Fruit fly (Drosophila melanogaster) whole organism, wandering third instar larva: ENCODE results near the gene spel1.

Experiments
- Abd-B ChIP-seq: fragments of >200 bp; optimal IDR thresholded peaks from 2 replicates; lab custom pipeline; 2017; ENCODE audit warnings: missing biosample characterization, missing genetic modification characterization
- CG32264 ChIP-seq: fragments of 200-800 bp; sonication (Bioruptor generic); optimal IDR thresholded peaks from 2 replicates; lab custom pipeline; 2016; ENCODE audit warnings: missing biosample characterization, missing genetic modification characterization
- Dfd ChIP-seq: fragments of >200 bp; optimal IDR thresholded peaks from 2 replicates; lab custom pipeline; 2017; ENCODE audit warnings: missing biosample characterization, missing genetic modification characterization
- Dif ChIP-seq: fragments of 200-275, 200-300 bp; sonication (Bioruptor generic); optimal IDR thresholded peaks from 2 replicates; lab custom pipeline; 2018; ENCODE audit warnings: missing biosample characterization, missing genetic modification characterization; ENCODE audit not compliant: partially characterized antibody
- GATAd ChIP-seq: sonication (Bioruptor generic); optimal IDR thresholded peaks from 2 replicates; lab custom pipeline; 2016; ENCODE audit warnings: missing biosample characterization, missing genetic modification characterization
- Hnf4 ChIP-seq: fragments of 200-800 bp; sonication (Bioruptor generic); optimal IDR thresholded peaks from 2 replicates; lab custom pipeline; 2016; ENCODE audit warnings: missing biosample characterization, mild to moderate bottlenecking, missing genetic modification characterization
- Hr78 ChIP-seq: fragments of >200 bp; optimal IDR thresholded peaks from 2 replicates; lab custom pipeline; 2017; ENCODE audit warnings: missing biosample characterization, missing genetic modification characterization
- Hr83 ChIP-seq: fragments of 200-300 bp; sonication (Bioruptor generic); optimal IDR thresholded peaks from 2 replicates; lab custom pipeline; 2016; ENCODE audit warnings: missing biosample characterization, mild to moderate bottlenecking, missing genetic modification characterization, moderate library complexity; ENCODE audit not compliant: poor library complexity, severe bottlenecking
- Jra ChIP-seq: sonication (Bioruptor generic); optimal IDR thresholded peaks from 2 replicates; lab custom pipeline; 2016; ENCODE audit warnings: missing biosample characterization, missing genetic modification characterization
- Mio ChIP-seq: sonication (Bioruptor generic); optimal IDR thresholded peaks from 2 replicates; lab custom pipeline; 2016; ENCODE audit warnings: missing biosample characterization, missing genetic modification characterization
- Myc ChIP-seq: fragments of >200 bp; optimal IDR thresholded peaks from 2 replicates; lab custom pipeline; 2017
- N ChIP-seq: fragments of >200 bp; optimal IDR thresholded peaks from 2 replicates; lab custom pipeline; 2018; ENCODE audit warnings: missing biosample characterization, missing external identifiers, missing genetic modification characterization
- OdsH ChIP-seq: fragments of 200-800 bp; sonication (Bioruptor generic); optimal IDR thresholded peaks from 2 replicates; lab custom pipeline; 2016; ENCODE audit warnings: missing biosample characterization, mild to moderate bottlenecking, missing genetic modification characterization
- Sp1 ChIP-seq: fragments of 200-800 bp; sonication (Bioruptor generic); optimal IDR thresholded peaks from 3 replicates; lab custom pipeline; 2019; ENCODE audit warnings: missing biosample characterization, mild to moderate bottlenecking, missing genetic modification characterization, moderate library complexity
- br ChIP-seq: fragments of 200-800 bp; sonication (Bioruptor generic); optimal IDR thresholded peaks from 2 replicates; lab custom pipeline; 2016; ENCODE audit warnings: missing biosample characterization, missing genetic modification characterization
- brk ChIP-seq: fragments of 200-800 bp; sonication (Bioruptor generic); optimal IDR thresholded peaks from 2 replicates; lab custom pipeline; 2016; ENCODE audit warnings: missing biosample characterization, mild to moderate bottlenecking, missing genetic modification characterization
- dl ChIP-seq, 2 experiments: fragments of 175-275, 200-275 bp in 1 of 2; fragments of 200-275 bp in 1 of 2; sonication (Bioruptor generic); optimal IDR thresholded peaks; lab custom pipeline; 2018; ENCODE audit warnings: mild to moderate bottlenecking in 2 of 2, missing biosample characterization in 2 of 2, missing genetic modification characterization in 2 of 2, moderate library complexity in 2 of 2; ENCODE audit not compliant: partially characterized antibody in 2 of 2, insufficient read depth in 1 of 2
- dmrt93B ChIP-seq: fragments of 200-800 bp; sonication (Bioruptor generic); optimal IDR thresholded peaks from 2 replicates; lab custom pipeline; 2018; ENCODE audit warnings: missing biosample characterization, mild to moderate bottlenecking, missing genetic modification characterization
- dsf ChIP-seq: sonication (Bioruptor generic); optimal IDR thresholded peaks from 2 replicates; lab custom pipeline; 2016; ENCODE audit warnings: missing biosample characterization, missing genetic modification characterization, borderline replicate concordance
- ey ChIP-seq: fragments of 200-800 bp; sonication (Bioruptor generic); optimal IDR thresholded peaks from 2 replicates; lab custom pipeline; 2016; ENCODE audit warnings: missing biosample characterization, missing genetic modification characterization
- foxo ChIP-seq, 2 experiments: fragments of 200-800 bp; sonication (Bioruptor generic); optimal IDR thresholded peaks; 2 replicates in 1 of 2; 3 replicates in 1 of 2; lab custom pipeline; 2016 to 2017; ENCODE audit warnings: missing biosample characterization in 2 of 2, missing genetic modification characterization in 2 of 2
- fru ChIP-seq: fragments of 200-800 bp; sonication (Bioruptor generic); optimal IDR thresholded peaks from 3 replicates; lab custom pipeline; 2016; ENCODE audit warnings: missing biosample characterization, mild to moderate bottlenecking, missing genetic modification characterization
- h ChIP-seq: fragments of 200-800 bp; sonication (Bioruptor generic); optimal IDR thresholded peaks from 3 replicates; lab custom pipeline; 2016; ENCODE audit warnings: missing biosample characterization, mild to moderate bottlenecking, missing genetic modification characterization
- jim ChIP-seq: fragments of 175-275, 200-325 bp; sonication (Bioruptor generic); optimal IDR thresholded peaks from 2 replicates; lab custom pipeline; 2016; ENCODE audit warnings: missing biosample characterization, mild to moderate bottlenecking, missing genetic modification characterization
- lola ChIP-seq: fragments of >200 bp; optimal IDR thresholded peaks from 2 replicates; lab custom pipeline; 2017; ENCODE audit warnings: missing biosample characterization, missing genetic modification characterization
- pan ChIP-seq: fragments of >200 bp; optimal IDR thresholded peaks from 2 replicates; lab custom pipeline; 2017
- psq ChIP-seq: fragments of 200-800 bp; sonication (Bioruptor generic); optimal IDR thresholded peaks from 3 replicates; lab custom pipeline; 2017; ENCODE audit warnings: missing biosample characterization, mild to moderate bottlenecking, missing genetic modification characterization, moderate library complexity
- sage ChIP-seq: fragments of 200-800 bp; sonication (Bioruptor generic); optimal IDR thresholded peaks from 2 replicates; lab custom pipeline; 2016; ENCODE audit warnings: missing biosample characterization, mild to moderate bottlenecking, missing genetic modification characterization
- tai ChIP-seq: sonication (Bioruptor generic); optimal IDR thresholded peaks from 2 replicates; lab custom pipeline; 2016; ENCODE audit warnings: missing biosample characterization, missing genetic modification characterization
- woc ChIP-seq: sonication (Bioruptor generic); optimal IDR thresholded peaks from 2 replicates; lab custom pipeline; 2016; ENCODE audit warnings: missing biosample characterization, mild to moderate bottlenecking, missing genetic modification characterization

The spel1 gene

dm6 chr2L:14318600-14318999, 43.3 kb upstream of the spel1 start:
- TF ChIP-seq Mio: no peak
- no peak for TF ChIP-seq Myc (lab: Kevin White, UChicago)
- TF ChIP-seq Abd-B: no peak
- no peak for TF ChIP-seq Dfd (GFP tag; lab: Kevin White, UChicago)

DNA sequence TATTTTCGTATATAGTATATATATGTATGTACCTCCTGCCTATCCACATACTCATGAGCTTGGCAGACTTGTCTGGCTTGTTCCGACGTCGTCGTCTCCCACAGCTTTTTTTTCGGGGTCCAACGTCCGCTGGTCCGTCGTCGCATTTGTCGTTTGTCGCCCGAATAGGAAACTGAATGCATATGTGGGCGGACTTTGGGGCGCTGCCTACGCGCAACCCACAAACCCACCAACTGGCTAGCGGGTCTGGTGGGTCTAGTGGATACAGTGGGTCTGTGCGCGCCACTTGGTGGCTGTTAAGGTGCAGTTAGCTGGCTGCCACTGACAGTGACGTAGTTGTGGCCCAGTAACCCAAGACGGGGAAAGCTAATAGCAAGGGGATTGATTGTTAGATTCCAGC, 42.9 kb upstream of the spel1 start:
- no peak for TF ChIP-seq jim (GFP tag; lab: Kevin White, UChicago)
- TF ChIP-seq dmrt93B (GFP tag; lab: Kevin White, UChicago): no peak
- TF ChIP-seq brk (GFP tag; lab: Kevin White, UChicago): no peak
- no peak for TF ChIP-seq Dfd (GFP tag; lab: Kevin White, UChicago)
- no peak for TF ChIP-seq Jra (GFP tag; lab: Kevin White, UChicago)
- no peak for TF ChIP-seq pan
- no peak for TF ChIP-seq foxo (GFP tag; optimal IDR thresholded peaks at IDR 0.05; lab: Kevin White, UChicago)
- no peak for TF ChIP-seq GATAd (GFP tag; lab: Kevin White, UChicago)
- TF ChIP-seq Dif (GFP tag; lab: Kevin White, UChicago): no peak
- TF ChIP-seq N (GFP tag; lab: Kevin White, UChicago): no peak

DNA sequence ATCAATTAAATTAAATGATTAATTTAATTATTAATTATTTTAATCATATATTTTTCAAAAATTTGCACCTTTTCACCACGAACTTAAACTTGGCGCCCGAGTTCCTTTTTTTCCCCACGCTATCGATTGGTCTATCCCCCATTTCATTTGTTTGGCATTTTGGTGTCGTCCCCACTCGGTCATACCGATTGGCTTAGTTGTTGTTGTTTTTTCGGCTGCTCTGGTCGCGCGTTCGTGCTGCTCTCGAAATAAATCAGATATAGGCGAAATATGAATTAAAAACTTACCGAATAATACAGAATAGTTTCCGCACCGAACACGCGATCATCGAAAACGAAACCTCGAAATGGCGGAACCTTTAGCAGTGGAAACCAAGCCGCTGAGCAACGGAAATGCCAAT, 27.9 kb upstream of the spel1 start, which contains the start of gene CG33090:
CG33090 (plus strand) TSS at position 194 of the 400 bp plus-strand sequence.
- TF ChIP-seq sage (GFP tag; lab: Kevin White, UChicago): peak; percentile 15
- no peak for TF ChIP-seq Hnf4 (GFP tag; lab: Kevin White, UChicago)
- TF ChIP-seq Myc (lab: Kevin White, UChicago): peak; percentile 47

DNA sequence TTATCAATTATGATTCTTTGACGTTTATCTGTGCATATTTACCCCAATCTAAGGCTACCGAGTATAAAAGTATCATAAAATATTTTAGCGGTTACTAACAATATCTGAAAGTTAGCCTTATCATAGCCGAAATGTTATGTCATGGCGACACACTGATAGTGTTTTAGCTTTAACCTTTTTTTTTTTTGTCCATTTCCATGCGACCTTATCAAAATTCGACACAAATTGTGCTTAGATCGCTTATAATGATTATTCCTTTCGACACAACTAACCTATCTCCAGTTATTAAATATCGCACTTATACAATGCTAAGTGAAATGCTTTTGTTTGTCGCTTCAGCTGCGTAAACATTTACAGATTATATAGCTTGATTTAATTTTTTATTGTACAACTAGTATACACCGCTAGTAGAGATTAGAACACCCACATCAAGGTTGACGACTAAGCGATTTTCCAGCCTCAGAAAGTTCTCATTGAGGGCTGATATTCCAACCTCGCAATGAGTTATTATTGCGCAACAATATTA, 25.5 kb upstream of the spel1 start:
- no peak for TF ChIP-seq h (GFP tag; lab: Kevin White, UChicago)
- no peak for TF ChIP-seq foxo (GFP tag; optimal IDR thresholded peaks at IDR 0.05; lab: Kevin White, UChicago)
- no peak for TF ChIP-seq OdsH (GFP tag; lab: Kevin White, UChicago)
- no peak for TF ChIP-seq Mio
- no peak for TF ChIP-seq woc (GFP tag; lab: Kevin White, UChicago)
- no peak for TF ChIP-seq Hr78 (GFP tag; lab: Kevin White, UChicago)
- TF ChIP-seq Hr83: no peak
- TF ChIP-seq dsf (GFP tag; lab: Kevin White, UChicago): no peak
- TF ChIP-seq ey (GFP tag; lab: Kevin White, UChicago): no peak
- no peak for TF ChIP-seq jim (GFP tag; lab: Kevin White, UChicago)
- no peak for TF ChIP-seq Dfd (GFP tag; lab: Kevin White, UChicago)
- no peak for TF ChIP-seq psq (GFP tag; lab: Kevin White, UChicago)
- no peak for TF ChIP-seq lola
- TF ChIP-seq dmrt93B (GFP tag; lab: Kevin White, UChicago): no peak

- no peak for TF ChIP-seq pan
- TF ChIP-seq lola: no peak
- TF ChIP-seq Mio: no peak
- TF ChIP-seq OdsH (GFP tag; lab: Kevin White, UChicago): no peak
- TF ChIP-seq tai: no peak
- no peak for TF ChIP-seq Dif (GFP tag; lab: Kevin White, UChicago)
- TF ChIP-seq CG32264: no peak
- no peak for TF ChIP-seq Hr78 (GFP tag; lab: Kevin White, UChicago)
- no peak for TF ChIP-seq dl (GFP tag; optimal IDR thresholded peaks at IDR 0.05; lab: Kevin White, UChicago; ENCODE audit: insufficient read depth in 1 of 2, partially characterized antibody in 2 of 2)
- no peak for TF ChIP-seq foxo (GFP tag; optimal IDR thresholded peaks at IDR 0.05; lab: Kevin White, UChicago)
- no peak for TF ChIP-seq Abd-B
- no peak for TF ChIP-seq fru
- TF ChIP-seq Hnf4 (GFP tag; lab: Kevin White, UChicago): no peak
- no peak for TF ChIP-seq Hr83
- no peak for TF ChIP-seq dmrt93B (GFP tag; lab: Kevin White, UChicago)
- no peak for TF ChIP-seq Sp1 (GFP tag; lab: Kevin White, UChicago)
- no peak for TF ChIP-seq br (GFP tag; lab: Kevin White, UChicago)
- no peak for TF ChIP-seq sage (GFP tag; lab: Kevin White, UChicago)
- TF ChIP-seq dsf (GFP tag; lab: Kevin White, UChicago): no peak
Measured at dm6 chr2L:14337940-14338339, 23.9 kb upstream of the spel1 start, which contains the start of gene CG15286. CG15286 (plus strand) TSS chr2L:14338240.
